Worm (Caenorhabditis elegans): ENCODE data around the gene panl-3.

The panl-3 gene

DNA sequence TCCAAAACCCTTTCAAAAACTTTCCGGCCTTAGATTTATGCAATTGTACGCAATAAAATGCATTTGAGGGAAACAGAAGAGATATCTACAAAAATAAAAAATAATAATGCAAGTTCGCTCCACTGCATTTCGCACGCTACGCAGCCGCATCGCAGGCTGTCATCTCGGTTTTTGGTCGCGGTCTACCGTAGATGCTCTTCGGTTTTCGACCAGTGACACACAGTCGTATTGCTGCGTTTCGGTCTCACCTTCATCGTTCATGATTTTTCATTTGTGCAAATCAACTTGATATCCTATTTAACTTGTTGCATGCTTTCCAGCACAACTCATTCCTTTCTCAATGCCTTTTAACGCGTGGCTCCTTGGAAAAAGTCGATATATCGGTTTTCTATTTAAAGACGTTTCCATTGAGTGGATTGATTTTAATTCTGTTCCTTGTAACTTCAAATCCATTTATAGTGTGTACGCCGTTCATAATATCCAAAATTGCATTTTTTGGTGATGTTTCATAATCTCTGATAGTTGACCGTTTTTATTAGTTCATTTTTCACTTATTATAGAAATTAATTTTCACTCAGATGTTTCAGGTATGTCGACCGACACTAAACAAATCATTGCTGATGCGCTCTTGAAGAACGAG lies 38.1 kb upstream of the panl-3 start, which contains the start of gene vha-1 (continued):
- TF ChIP-seq Y75B8A.6 (GFP tag; IDR thresholded peaks at IDR 0.05) (no peak), ceh-20 (GFP tag; IDR thresholded peaks at IDR 0.05) (no peak), lin-38 (GFP tag; IDR thresholded peaks at IDR 0.05) (peak; percentile 97), mep-1 (tag; optimal IDR thresholded peaks at IDR 0.05) (peak; percentile 92), tra-1 (GFP tag; IDR thresholded peaks at IDR 0.05) (0 out of 2 replicates have a peak, but pooled peaks have one; percentile 46), unc-130 (GFP tag; optimal IDR thresholded peaks at IDR 0.05) (peak; percentile 2), snpc-1.2 (GFP tag; IDR thresholded peaks at IDR 0.05) (no peak), spr-3 (GFP tag; optimal IDR thresholded peaks at IDR 0.05) (no peak), aly-2 (tag; optimal IDR thresholded peaks at IDR 0.05) (no peak), mdl-1 (tag; optimal IDR thresholded peaks at IDR 0.05) (peak; percentile 4 to 70), dve-1 (tag; optimal IDR thresholded peaks at IDR 0.05; ENCODE audit: insufficient read depth) (peak; percentile 94), ctbp-1 (GFP tag; IDR thresholded peaks at IDR 0.05) (peak; percentile 52)

DNA sequence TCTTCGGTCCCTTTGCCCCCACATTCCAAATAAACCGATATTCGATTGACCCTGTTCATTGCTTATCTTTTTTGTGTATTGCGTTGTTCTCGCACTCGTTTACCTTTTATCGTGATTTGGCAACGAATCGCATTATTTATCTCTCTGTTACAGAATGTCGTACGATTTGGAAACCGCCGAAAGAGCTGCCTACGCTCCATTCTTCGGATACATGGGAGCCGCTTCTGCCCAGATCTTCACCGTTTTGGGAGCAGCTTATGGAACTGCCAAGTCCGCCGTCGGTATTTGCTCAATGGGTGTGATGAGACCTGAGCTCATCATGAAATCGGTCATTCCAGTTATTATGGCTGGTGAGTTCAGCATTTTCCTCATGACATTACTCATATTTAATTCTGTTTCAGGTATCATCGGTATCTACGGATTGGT lies 36.8 kb upstream of the panl-3 start, which contains the start of gene vha-2:
vha-2 (plus strand) TSS at position 154 of the 426 bp plus-strand sequence.
- TF ChIP-seq F49E8.2 (tag; optimal IDR thresholded peaks at IDR 0.05; ENCODE audit: borderline replicate concordance) (peak; percentile 40), lin-13 (GFP tag; optimal IDR thresholded peaks at IDR 0.05) (no peak), set-16 (GFP tag; IDR thresholded peaks at IDR 0.05) (peak; percentile 23; the same call in 1 of the 2 replicates), nhr-77 (tag; optimal IDR thresholded peaks at IDR 0.05) (no peak), pha-4 (GFP tag; IDR thresholded peaks at IDR 0.05) (peak; percentile 38), pha-4 (tag; optimal IDR thresholded peaks at IDR 0.05) (no peak), F26F4.8 (GFP tag; conservative IDR thresholded peaks at IDR 0.05) (no peak), ztf-7 (tag; optimal IDR thresholded peaks at IDR 0.05) (no peak), madf-9 (GFP tag; conservative IDR thresholded peaks at IDR 0.05) (peak; percentile 49; the same call in 1 of the 2 replicates), ceh-32 (tag; optimal IDR thresholded peaks at IDR 0.05; ENCODE audit: poor library complexity) (no peak), nhr-76 (tag; optimal IDR thresholded peaks at IDR 0.05) (no peak), duxl-1 (tag; optimal IDR thresholded peaks at IDR 0.05; ENCODE audit: poor library complexity) (no peak), ceh-82 (tag; optimal IDR thresholded peaks at IDR 0.05) (no peak), attf-4 (tag; optimal IDR thresholded peaks at IDR 0.05) (no peak), unc-62 (GFP tag; optimal IDR thresholded peaks at IDR 0.05 in 1 of 2) (peak in 1 of 2 experiments; percentile 91), unc-62 (tag; optimal IDR thresholded peaks at IDR 0.05) (no peak), D1046.2 (GFP tag; IDR thresholded peaks at IDR 0.05) (no peak), nhr-102 (tag; optimal IDR thresholded peaks at IDR 0.05) (peak; percentile 12), nhr-25 (tag; optimal IDR thresholded peaks at IDR 0.05; ENCODE audit: borderline replicate concordance, insufficient read depth) (no peak), nhr-6 (tag; optimal IDR thresholded peaks at IDR 0.05) (no peak), F10B5.3 (tag; optimal IDR thresholded peaks at IDR 0.05) (no peak), hlh-11 (tag; optimal IDR thresholded peaks at IDR 0.05) (peak; percentile 32), nhr-10 (tag; optimal IDR thresholded peaks at IDR 0.05) (no peak), dmd-9 (GFP tag; IDR thresholded peaks at IDR 0.05) (no peak), lir-3 (tag; optimal IDR thresholded peaks at IDR 0.05) (no peak), php-3 (GFP tag; IDR thresholded peaks at IDR 0.05) (no peak), zip-11 (GFP tag; IDR thresholded peaks at IDR 0.05) (no peak), madf-5 (GFP tag; IDR thresholded peaks at IDR 0.05) (0 out of 4 replicates have a peak, but pooled peaks of 1 of the 2 experiments have one; percentile 34), fkh-10 (GFP tag; optimal IDR thresholded peaks at IDR 0.05) (no peak), tag-97 (GFP tag; IDR thresholded peaks at IDR 0.05) (no peak), nhr-48 (tag; optimal IDR thresholded peaks at IDR 0.05) (peak; percentile 10), lin-38 (GFP tag; IDR thresholded peaks at IDR 0.05) (peak; percentile 77), egl-43 (GFP tag; IDR thresholded peaks at IDR 0.05) (0 out of 2 replicates have a peak, but pooled peaks have one; percentile 47), nhr-111 (GFP tag; optimal IDR thresholded peaks at IDR 0.05) (peak; percentile 42), T20F7.1 (GFP tag; optimal IDR thresholded peaks at IDR 0.05) (peak; percentile 61), ceh-62 (tag; optimal IDR thresholded peaks at IDR 0.05) (no peak), daf-8 (GFP tag; IDR thresholded peaks at IDR 0.05) (0 out of 2 replicates have a peak, but pooled peaks have one; percentile 10), pqm-1 (tag; optimal IDR thresholded peaks at IDR 0.05) (no peak)
